Worm (Caenorhabditis elegans): Measurements from ENCODE around the gene EEED8.2.

Gene EEED8.2

DNA sequence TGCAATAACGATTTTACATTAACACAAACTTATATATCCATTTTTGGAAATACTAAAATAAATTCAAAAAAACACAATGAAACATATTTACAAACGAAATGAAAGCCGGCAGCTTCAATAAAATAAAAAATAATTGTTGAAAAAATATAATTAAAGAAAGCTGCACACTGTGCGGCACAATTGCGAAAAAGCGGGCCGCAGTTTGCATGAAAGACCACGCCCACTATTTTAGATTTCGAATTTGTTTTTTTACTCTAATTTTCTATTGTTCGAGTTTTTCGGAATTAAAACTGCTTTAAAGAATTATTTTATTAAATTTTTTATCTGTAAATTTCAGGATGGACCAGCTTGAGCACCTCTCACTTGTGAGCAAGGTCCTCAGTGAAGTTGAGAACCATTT lies 17.3 kb upstream of the EEED8.2 start, which contains the start of gene mog-5:
TSS of gene mog-5 (plus strand) at position 338 of the 400 bp plus-strand sequence.
- TF ChIP-seq hlh-30 (tag; optimal IDR thresholded peaks at IDR 0.05; ENCODE audit: insufficient read depth) (peak; percentile 23), sdz-12 (GFP tag; optimal IDR thresholded peaks at IDR 0.05) (no peak), mes-2 (tag; optimal IDR thresholded peaks at IDR 0.05; ENCODE audit: poor library complexity, severe bottlenecking) (peak; percentile 77), mdl-1 (tag; optimal IDR thresholded peaks at IDR 0.05) (no peak), nhr-76 (tag; optimal IDR thresholded peaks at IDR 0.05) (no peak), dpl-1 (GFP tag; optimal IDR thresholded peaks at IDR 0.05) (peak; percentile 26), pqm-1 (tag; optimal IDR thresholded peaks at IDR 0.05) (no peak), lin-38 (GFP tag; IDR thresholded peaks at IDR 0.05) (peak; percentile 40; the same call in 1 of the 2 replicates), pha-4 (GFP tag; IDR thresholded peaks at IDR 0.05) (no peak), pha-4 (tag; optimal IDR thresholded peaks at IDR 0.05) (peak; percentile 25), lin-15B (tag; optimal IDR thresholded peaks at IDR 0.05) (no peak)

DNA sequence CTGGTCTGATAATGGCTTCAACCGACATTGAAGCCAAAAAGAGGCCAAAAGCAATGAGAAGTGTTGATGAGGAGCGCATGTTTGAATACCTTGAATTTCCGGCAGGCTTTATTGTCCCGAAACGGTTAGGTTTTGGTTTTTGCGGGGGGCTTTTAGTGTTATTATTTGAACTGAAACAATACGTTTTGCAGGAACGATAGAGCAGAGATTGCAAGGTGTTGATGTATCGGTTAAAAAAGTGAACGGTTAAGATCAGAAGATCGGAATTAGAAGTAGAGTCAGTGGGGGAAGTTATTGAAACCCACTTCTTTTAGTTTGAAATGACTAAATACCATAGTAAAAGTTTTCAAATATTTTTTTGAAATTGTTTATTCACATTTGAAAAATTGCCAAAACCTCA lies 9.0 kb upstream of the EEED8.2 start, which contains the start of gene clec-141:
TSS of gene clec-141 (minus strand) at position 101 of the 400 bp plus-strand sequence.
- TF ChIP-seq egl-43 (GFP tag; IDR thresholded peaks at IDR 0.05), result no peak
- no peak for TF ChIP-seq F10B5.3 (tag; optimal IDR thresholded peaks at IDR 0.05)
- TF ChIP-seq mxl-2 (GFP tag; conservative IDR thresholded peaks at IDR 0.05), result no peak
- no peak for TF ChIP-seq lin-38 (GFP tag; IDR thresholded peaks at IDR 0.05)
- TF ChIP-seq unc-62 (GFP tag; optimal IDR thresholded peaks at IDR 0.05 in 1 of 2), result no peak
- TF ChIP-seq unc-62 (tag; optimal IDR thresholded peaks at IDR 0.05), result no peak
- TF ChIP-seq mxl-3 (GFP tag; optimal IDR thresholded peaks at IDR 0.05), result no peak
- no peak for TF ChIP-seq zag-1 (tag; optimal IDR thresholded peaks at IDR 0.05)
- no peak for TF ChIP-seq zip-2 (tag; optimal IDR thresholded peaks at IDR 0.05)
- TF ChIP-seq ceh-20 (GFP tag; IDR thresholded peaks at IDR 0.05), result no peak
- no peak for TF ChIP-seq daf-16 (GFP tag; optimal IDR thresholded peaks at IDR 0.05)
- TF ChIP-seq daf-16 (tag; optimal IDR thresholded peaks at IDR 0.05), result no peak
- TF ChIP-seq nhr-102 (tag; optimal IDR thresholded peaks at IDR 0.05), result no peak

DNA sequence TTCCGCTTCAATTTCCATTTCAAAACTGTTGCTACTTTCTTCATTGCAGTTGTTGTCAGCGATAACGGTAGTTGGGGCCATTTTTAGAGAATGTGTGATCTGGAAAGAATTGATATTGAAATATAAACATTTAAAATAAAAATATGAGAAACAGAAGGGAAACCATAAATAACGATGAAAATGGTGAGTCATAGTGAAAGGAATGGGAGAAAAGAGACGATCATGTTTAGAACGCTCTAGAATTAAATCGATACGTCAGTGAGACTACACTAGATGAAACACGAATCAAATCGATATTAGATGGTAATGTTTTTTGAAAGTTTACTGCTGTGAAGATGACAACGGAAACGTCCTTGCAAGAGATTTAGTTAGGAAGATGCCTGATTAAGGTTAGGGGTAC lies 7.6 kb upstream of the EEED8.2 start, which contains the start of the genes EEED8.12 and EEED8.4:
TSS of gene EEED8.12 (minus strand) at position 101 of the 400 bp plus-strand sequence.
TSS of gene EEED8.4 (plus strand) at position 396 of the 400 bp plus-strand sequence.
- TF ChIP-seq F44E2.7 (GFP tag; IDR thresholded peaks at IDR 0.05), result no peak
- TF ChIP-seq aly-2 (tag; optimal IDR thresholded peaks at IDR 0.05), result no peak
- no peak for TF ChIP-seq unc-130 (GFP tag; optimal IDR thresholded peaks at IDR 0.05)
- TF ChIP-seq snpc-1.2 (GFP tag; IDR thresholded peaks at IDR 0.05), result no peak
- TF ChIP-seq nhr-6 (tag; optimal IDR thresholded peaks at IDR 0.05), result no peak
- TF ChIP-seq D1046.2 (GFP tag; IDR thresholded peaks at IDR 0.05), result no peak
- no peak for TF ChIP-seq lim-7 (GFP tag; IDR thresholded peaks at IDR 0.05)
- no peak for TF ChIP-seq rbr-2 (tag; optimal IDR thresholded peaks at IDR 0.05)
- no peak for TF ChIP-seq daf-8 (GFP tag; IDR thresholded peaks at IDR 0.05)
- TF ChIP-seq tag-97 (GFP tag; IDR thresholded peaks at IDR 0.05), result no peak
- TF ChIP-seq ceh-32 (tag; optimal IDR thresholded peaks at IDR 0.05; ENCODE audit: poor library complexity), result no peak
- TF ChIP-seq nhr-111 (GFP tag; optimal IDR thresholded peaks at IDR 0.05), result no peak
- no peak for TF ChIP-seq mdl-1 (tag; optimal IDR thresholded peaks at IDR 0.05)
- TF ChIP-seq madf-5 (GFP tag; IDR thresholded peaks at IDR 0.05), result no peak
- no peak for TF ChIP-seq egl-27 (tag; optimal IDR thresholded peaks at IDR 0.05)
- no peak for TF ChIP-seq T26A8.4 (GFP tag; IDR thresholded peaks at IDR 0.05)

DNA sequence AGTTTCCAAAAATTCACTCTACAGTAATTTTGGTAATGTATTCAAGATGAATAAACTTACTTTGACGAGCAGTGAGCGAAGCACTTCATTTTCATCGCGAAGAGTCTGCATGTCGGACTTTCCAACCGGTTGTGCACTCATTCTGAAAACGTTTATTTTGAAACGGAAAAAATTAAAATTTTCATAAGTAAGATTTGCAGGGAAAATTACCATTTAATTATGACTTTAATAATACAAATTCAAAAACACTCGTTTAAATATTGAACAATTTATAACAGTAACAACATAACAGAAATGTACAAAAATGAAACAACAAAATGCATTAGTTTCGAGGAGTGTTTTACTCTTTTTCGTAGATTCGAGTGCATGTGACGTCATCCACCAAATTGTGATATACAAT lies 4.0 kb upstream of the EEED8.2 start, which contains the start of the genes EEED8.13 and EEED8.18:
TSS of gene EEED8.13 (minus strand) at position 101 of the 400 bp plus-strand sequence.
TSS of gene EEED8.18 (minus strand) at position 144 of the 400 bp plus-strand sequence.
- no peak for TF ChIP-seq daf-16 (GFP tag; optimal IDR thresholded peaks at IDR 0.05)
- no peak for TF ChIP-seq daf-16 (tag; optimal IDR thresholded peaks at IDR 0.05)
- no peak for TF ChIP-seq ztf-11 (tag; optimal IDR thresholded peaks at IDR 0.05)
- no peak for TF ChIP-seq dmd-8 (GFP tag; IDR thresholded peaks at IDR 0.05)
- TF ChIP-seq arid-1 (GFP tag; conservative IDR thresholded peaks at IDR 0.05), result no peak
- no peak for TF ChIP-seq dmd-9 (GFP tag; IDR thresholded peaks at IDR 0.05)

All from whole organism, L4 larva.